Fruit fly (Drosophila melanogaster) whole organism, embryonic: Measurements from ENCODE around the gene scaf6.

ENCODE experiments used
- ATbp ChIP-seq: fragments of 200-800 bp; sonication (Bioruptor generic); optimal IDR thresholded peaks from 2 replicates; lab custom pipeline; 2017; ENCODE audit warnings: missing biosample characterization, mild to moderate bottlenecking, missing genetic modification characterization, missing genetic modification reagents
- Ada2b ChIP-seq: fragments of 200-800 bp; sonication (Bioruptor generic); IDR thresholded peaks from 2 replicates; pipeline ENCODE4 v1.3.6; 2022; ENCODE audit warnings: missing biosample characterization, missing genetic modification characterization
- B-H1 ChIP-seq: fragments of 200-800 bp; sonication (Bioruptor generic); IDR thresholded peaks from 3 replicates; pipeline ENCODE4 v1.3.6; 2022; ENCODE audit warnings: missing biosample characterization, missing genetic modification characterization
- CG10979 ChIP-seq: fragments of 200-800 bp; sonication (Bioruptor generic); optimal IDR thresholded peaks from 2 replicates; lab custom pipeline; 2018; ENCODE audit warnings: missing biosample characterization, mild to moderate bottlenecking, missing genetic modification characterization, moderate library complexity
- CG11085 ChIP-seq: fragments of 200-800 bp; sonication (Bioruptor generic); IDR thresholded peaks from 2 replicates; pipeline ENCODE4 v1.3.6; 2022; ENCODE audit warnings: missing biosample characterization, missing genetic modification characterization
- CG11398 ChIP-seq: fragments of 200-800 bp; sonication (Bioruptor generic); optimal IDR thresholded peaks from 2 replicates; lab custom pipeline; 2016; ENCODE audit warnings: missing biosample characterization, missing genetic modification characterization
- CG11456 ChIP-seq: fragments of 200-800 bp; sonication (Bioruptor generic); IDR thresholded peaks from 3 replicates; pipeline ENCODE4 v1.3.6; 2022; ENCODE audit warnings: missing biosample characterization, missing genetic modification characterization
- CG12219 ChIP-seq: fragments of 200-800 bp; sonication (Bioruptor generic); optimal IDR thresholded peaks from 3 replicates; lab custom pipeline; 2018; ENCODE audit warnings: missing biosample characterization, mild to moderate bottlenecking, missing genetic modification characterization
- CG12299 ChIP-seq: fragments of 200-800 bp; sonication (Bioruptor generic); optimal IDR thresholded peaks from 2 replicates; lab custom pipeline; 2018; ENCODE audit warnings: missing biosample characterization, mild to moderate bottlenecking, missing genetic modification characterization
- CG12744 ChIP-seq: fragments of 200-800 bp; sonication (Bioruptor generic); optimal IDR thresholded peaks from 2 replicates; lab custom pipeline; 2016; ENCODE audit warnings: missing biosample characterization, missing genetic modification characterization
- CG17359 ChIP-seq: fragments of 200-800 bp; sonication (Bioruptor generic); optimal IDR thresholded peaks from 3 replicates; lab custom pipeline; 2018; ENCODE audit warnings: missing biosample characterization, mild to moderate bottlenecking, missing genetic modification characterization, moderate library complexity
- CG18011 ChIP-seq: fragments of 200-800 bp; sonication (Bioruptor generic); optimal IDR thresholded peaks from 2 replicates; lab custom pipeline; 2017; ENCODE audit warnings: missing biosample characterization, missing genetic modification characterization, mild to moderate bottlenecking, moderate library complexity, missing genotype
- CG2678 ChIP-seq: fragments of 200-800 bp; sonication (Bioruptor generic); optimal IDR thresholded peaks from 3 replicates; lab custom pipeline; 2019; ENCODE audit warnings: missing biosample characterization, mild to moderate bottlenecking, missing genetic modification characterization, moderate library complexity
- CG33213 ChIP-seq: fragments of 200-800 bp; sonication (Bioruptor generic); optimal IDR thresholded peaks from 3 replicates; lab custom pipeline; 2016; ENCODE audit warnings: missing biosample characterization, missing genetic modification characterization
- CG3726 ChIP-seq: fragments of 200-800 bp; sonication (Bioruptor generic); IDR thresholded peaks from 3 replicates; pipeline ENCODE4, ENCODE4 v1.3.6; 2022; ENCODE audit warnings: missing biosample characterization, missing genetic modification characterization
- CG3995 ChIP-seq: fragments of 200-800 bp; sonication (Bioruptor generic); optimal IDR thresholded peaks from 3 replicates; lab custom pipeline; 2016; ENCODE audit warnings: missing biosample characterization, missing genetic modification characterization
- CG6689 ChIP-seq: fragments of 200-800 bp; sonication (Bioruptor generic); IDR thresholded peaks from 2 replicates; pipeline ENCODE4 v1.3.6; 2022; ENCODE audit warnings: missing biosample characterization, missing genetic modification characterization
- CG8388 ChIP-seq: fragments of 200-800 bp; sonication (Bioruptor generic); optimal IDR thresholded peaks from 2 replicates; lab custom pipeline; 2019; ENCODE audit warnings: missing biosample characterization, mild to moderate bottlenecking, missing genetic modification characterization, moderate library complexity
- CG9437 ChIP-seq: fragments of 200-800 bp; sonication (Bioruptor generic); optimal IDR thresholded peaks from 2 replicates; lab custom pipeline; 2018; ENCODE audit warnings: missing biosample characterization, mild to moderate bottlenecking, missing genetic modification characterization
- CG9609 ChIP-seq: fragments of 200-800 bp; sonication (Bioruptor generic); optimal IDR thresholded peaks from 3 replicates; lab custom pipeline; 2016; ENCODE audit warnings: missing biosample characterization, missing genetic modification characterization
- CG9797 ChIP-seq: fragments of 200-800 bp; sonication (Bioruptor generic); optimal IDR thresholded peaks from 3 replicates; lab custom pipeline; 2018; ENCODE audit warnings: missing biosample characterization, mild to moderate bottlenecking, missing genetic modification characterization
- CTCF ChIP-seq: fragments of 200-800 bp; sonication (Bioruptor generic); optimal IDR thresholded peaks from 2 replicates; lab custom pipeline; 2017; ENCODE audit warnings: missing biosample characterization, mild to moderate bottlenecking, missing genetic modification characterization, moderate library complexity
- Doc2 ChIP-seq: fragments of 200-800 bp; sonication (Bioruptor generic); IDR thresholded peaks from 2 replicates; pipeline ENCODE4 v1.3.6; 2022; ENCODE audit warnings: missing biosample characterization, missing genetic modification characterization
- Doc3 ChIP-seq: fragments of 200-800 bp; sonication (Bioruptor generic); IDR thresholded peaks from 3 replicates; pipeline ENCODE4 v1.3.6; 2022; ENCODE audit warnings: missing biosample characterization, missing genetic modification characterization; ENCODE audit not compliant: partially characterized antibody
- Dp ChIP-seq: fragments of 200-800 bp; sonication (Bioruptor generic); optimal IDR thresholded peaks from 2 replicates; lab custom pipeline; 2018; ENCODE audit warnings: missing biosample characterization, mild to moderate bottlenecking, missing genetic modification characterization, moderate library complexity
- H15 ChIP-seq: fragments of 200-800 bp; sonication (Bioruptor generic); IDR thresholded peaks from 3 replicates; pipeline ENCODE4 v1.3.6; 2022; ENCODE audit warnings: missing biosample characterization, missing genetic modification characterization
- Hey ChIP-seq: fragments of 200-800 bp; sonication (Bioruptor generic); optimal IDR thresholded peaks from 3 replicates; lab custom pipeline; 2018; ENCODE audit warnings: missing biosample characterization, mild to moderate bottlenecking, missing genetic modification characterization
- Kr ChIP-seq: fragments of 200-800 bp; sonication (Bioruptor generic); optimal IDR thresholded peaks from 2 replicates; lab custom pipeline; 2017; ENCODE audit warnings: missing biosample characterization, mild to moderate bottlenecking, missing genetic modification characterization
- Neu2 ChIP-seq: fragments of 200-800 bp; sonication (Bioruptor generic); optimal IDR thresholded peaks from 3 replicates; lab custom pipeline; 2016; ENCODE audit warnings: missing biosample characterization, missing genetic modification characterization, borderline replicate concordance
- Opbp ChIP-seq: fragments of 200-800 bp; sonication (Bioruptor generic); IDR thresholded peaks from 3 replicates; pipeline ENCODE4 v1.3.6; 2022; ENCODE audit warnings: missing biosample characterization, missing genetic modification characterization; ENCODE audit not compliant: partially characterized antibody
- Rx ChIP-seq: fragments of 200-800 bp; sonication (Bioruptor generic); IDR thresholded peaks from 2 replicates; pipeline ENCODE4 v1.3.6; 2022; ENCODE audit warnings: missing biosample characterization, missing genetic modification characterization
- Xrp1 ChIP-seq: fragments of 200-800 bp; sonication (Bioruptor generic); IDR thresholded peaks from 2 replicates; pipeline ENCODE4 v1.3.6; 2022; ENCODE audit warnings: missing biosample characterization, missing genetic modification characterization
- cato ChIP-seq: fragments of 200-800 bp; sonication (Bioruptor generic); optimal IDR thresholded peaks from 2 replicates; lab custom pipeline; 2016; ENCODE audit warnings: missing biosample characterization, missing genetic modification characterization, borderline replicate concordance
- croc ChIP-seq: fragments of 200-800 bp; sonication (Bioruptor generic); conservative IDR thresholded peaks from 3 replicates; pipeline ENCODE4 v1.3.6; 2022; ENCODE audit warnings: missing biosample characterization, missing genetic modification characterization
- dati ChIP-seq: fragments of 200-800 bp; sonication (Bioruptor generic); IDR thresholded peaks from 2 replicates; pipeline ENCODE4 v1.3.6; 2022; ENCODE audit warnings: missing biosample characterization, missing genetic modification characterization
- eve ChIP-seq, 2 experiments: fragments of >200 bp; optimal IDR thresholded peaks; 2 replicates each; lab custom pipeline; 2017; ENCODE audit warnings: missing biosample characterization in 2 of 2, missing genetic modification characterization in 2 of 2
- hb ChIP-seq: fragments of 200-800 bp; sonication (Bioruptor generic); IDR thresholded peaks from 3 replicates; pipeline ENCODE4 v1.3.6; 2022; ENCODE audit warnings: missing biosample characterization, missing genetic modification characterization; ENCODE audit not compliant: partially characterized antibody
- insv ChIP-seq, 2 experiments: fragments of 200-800 bp; sonication (Bioruptor generic); optimal IDR thresholded peaks; 3 replicates each; lab custom pipeline; 2016 to 2018; ENCODE audit warnings: missing biosample characterization in 2 of 2, missing genetic modification characterization in 2 of 2
- jumu ChIP-seq: fragments of 200-800 bp; sonication (Bioruptor generic); optimal IDR thresholded peaks from 3 replicates; lab custom pipeline; 2016; ENCODE audit warnings: missing biosample characterization, missing genetic modification characterization
- kay ChIP-seq: fragments of 200-800 bp; sonication (Bioruptor generic); optimal IDR thresholded peaks from 2 replicates; lab custom pipeline; 2016; ENCODE audit warnings: missing biosample characterization, missing genetic modification characterization
- mirr ChIP-seq: fragments of 200-800 bp; sonication (Bioruptor generic); optimal IDR thresholded peaks from 3 replicates; lab custom pipeline; 2018; ENCODE audit warnings: missing biosample characterization, mild to moderate bottlenecking, missing genetic modification characterization
- nmo ChIP-seq: fragments of 200-800 bp; sonication (Bioruptor generic); optimal IDR thresholded peaks from 2 replicates; lab custom pipeline; 2018; ENCODE audit warnings: missing biosample characterization, mild to moderate bottlenecking, missing genetic modification characterization, moderate library complexity
- otp ChIP-seq: fragments of 200-800 bp; sonication (Bioruptor generic); IDR thresholded peaks from 3 replicates; pipeline ENCODE4, ENCODE4 v1.3.6; 2022; ENCODE audit warnings: missing biosample characterization, missing genetic modification characterization
- rib ChIP-seq: fragments of 200-800 bp; sonication (Bioruptor generic); IDR thresholded peaks from 2 replicates; pipeline ENCODE4 v1.3.6; 2022; ENCODE audit warnings: missing biosample characterization, missing genetic modification characterization
- sens ChIP-seq: fragments of 200-800 bp; sonication (Bioruptor generic); peaks from one replicate; lab custom pipeline; 2016; ENCODE audit warnings: missing biosample characterization, missing genetic modification characterization
- shn ChIP-seq: fragments of 200-800 bp; sonication (Bioruptor generic); optimal IDR thresholded peaks from 3 replicates; lab custom pipeline; 2016; ENCODE audit warnings: missing biosample characterization, missing genetic modification characterization
- slp2 ChIP-seq: fragments of 200-800 bp; sonication (Bioruptor generic); optimal IDR thresholded peaks from 2 replicates; lab custom pipeline; 2016; ENCODE audit warnings: missing biosample characterization, missing genetic modification characterization
- ttk ChIP-seq: fragments of 200-800 bp; sonication (Bioruptor generic); IDR thresholded peaks from 2 replicates; pipeline ENCODE4 v2.1.2; 2022; ENCODE audit warnings: missing biosample characterization, missing genetic modification characterization
- twi ChIP-seq: fragments of 200-800 bp; optimal IDR thresholded peaks from 2 replicates; lab custom pipeline; 2019; ENCODE audit warnings: missing biosample characterization, mild to moderate bottlenecking, missing genetic modification characterization, moderate library complexity
- unc-4 ChIP-seq: fragments of 200-800 bp; sonication (Bioruptor generic); IDR thresholded peaks from 2 replicates; pipeline ENCODE4 v1.3.6; 2022; ENCODE audit warnings: missing biosample characterization, missing genetic modification characterization; ENCODE audit not compliant: partially characterized antibody

The scaf6 gene

DNA sequence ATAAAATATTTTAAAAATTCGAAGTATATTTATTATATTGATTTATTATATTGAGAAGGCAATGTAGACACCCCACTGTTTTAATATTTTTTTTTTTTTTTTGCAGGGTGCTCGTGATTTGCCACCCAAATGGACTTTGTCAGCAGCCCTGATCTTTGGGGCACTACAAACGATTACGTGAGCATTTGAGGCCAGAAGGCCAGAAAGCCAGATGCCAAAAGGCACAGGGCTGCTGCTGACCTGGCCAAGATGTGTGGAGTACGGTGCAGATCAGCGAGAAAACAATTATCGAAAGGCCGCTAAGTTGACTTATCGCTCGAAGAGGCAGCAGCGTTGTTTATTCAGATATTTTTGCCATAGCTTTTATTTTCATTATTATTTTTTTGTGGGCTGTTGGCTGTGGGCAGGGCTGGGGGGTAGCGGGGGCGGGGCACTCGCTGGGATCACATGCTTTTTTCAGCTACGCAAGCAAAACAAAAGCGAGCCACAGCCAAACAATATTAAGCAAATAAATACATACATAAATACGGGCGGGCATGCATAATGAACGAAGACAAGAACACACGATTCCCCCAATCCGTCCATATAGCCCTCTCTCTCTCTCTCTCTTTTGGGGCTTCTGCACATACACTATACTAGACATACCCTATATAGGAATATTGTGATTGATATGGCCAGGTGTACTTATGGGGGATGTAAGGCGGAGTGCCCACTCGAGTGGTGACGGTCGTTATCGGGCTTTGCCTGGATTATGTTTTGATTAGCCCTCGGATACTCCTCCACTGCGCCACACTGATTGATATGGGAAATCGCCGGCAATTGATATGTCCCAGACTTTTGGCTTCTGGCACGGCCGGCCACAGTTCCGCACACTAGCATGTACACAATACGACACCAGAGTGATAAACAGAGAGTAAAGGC lies 38.9 kb downstream of the scaf6 start (continued):
- TF ChIP-seq Dp (no peak), CG3995 (GFP tag; lab: Kevin White, UChicago) (no peak), Ada2b (GFP tag; lab: Robert Waterston, UW) (no peak), dati (no peak), otp (GFP tag; lab: Robert Waterston, UW) (0 out of 3 replicates have a peak, but pooled peaks have one; percentile 30), CG12299 (tag; lab: Kevin White, UChicago) (peak; percentile 11), H15 (GFP tag; lab: Robert Waterston, UW) (0 out of 3 replicates have a peak, but pooled peaks have one; percentile 28), Doc3 (GFP tag; lab: Robert Waterston, UW) (no peak), CG9609 (no peak), CG17359 (no peak), mirr (GFP tag; lab: Kevin White, UChicago) (peak; percentile 84), sens (GFP tag; lab: Kevin White, UChicago) (no peak), CG6689 (GFP tag; lab: Robert Waterston, UW) (no peak), ttk (no peak), CG12744 (GFP tag; lab: Kevin White, UChicago) (no peak), CG33213 (GFP tag; lab: Kevin White, UChicago) (no peak), Hey (peak; percentile 69), CTCF (GFP tag; lab: Kevin White, UChicago) (no peak), shn (GFP tag; lab: Kevin White, UChicago) (no peak), cato (no peak), CG9797 (GFP tag; lab: Kevin White, UChicago) (no peak), slp2 (no peak), B-H1 (GFP tag; lab: Robert Waterston, UW) (no peak), CG2678 (peak; percentile 8), unc-4 (GFP tag; lab: Robert Waterston, UW) (no peak), nmo (GFP tag; lab: Kevin White, UChicago) (no peak), hb (GFP tag; lab: Robert Waterston, UW) (no peak), jumu (GFP tag; lab: Kevin White, UChicago) (no peak), CG11456 (no peak), insv (GFP tag; optimal IDR thresholded peaks at IDR 0.05; lab: Kevin White, UChicago) (no peak), CG12219 (GFP tag; lab: Kevin White, UChicago) (no peak), Opbp (no peak), CG9437 (no peak), twi (no peak), Xrp1 (peak; percentile 28), rib (GFP tag; lab: Robert Waterston, UW) (peak; percentile 57), CG10979 (tag; lab: Kevin White, UChicago) (no peak), CG8388 (GFP tag; lab: Kevin White, UChicago) (no peak), eve (GFP tag; optimal IDR thresholded peaks at IDR 0.05; lab: Kevin White, UChicago) (no peak), Kr (GFP tag; lab: Kevin White, UChicago) (no peak), ATbp (peak; percentile 44), croc (GFP tag; lab: Robert Waterston, UW) (no peak), Rx (GFP tag; lab: Robert Waterston, UW) (no peak), Doc2 (GFP tag; lab: Robert Waterston, UW) (no peak), kay (GFP tag; lab: Kevin White, UChicago) (no peak), CG11398 (no peak), Neu2 (GFP tag; lab: Kevin White, UChicago) (no peak), CG11085 (no peak), CG3726 (0 out of 3 replicates have a peak, but pooled peaks have one; percentile 48), CG18011 (no peak)
